Fruit fly (Drosophila melanogaster): ENCODE measurements around the gene ouib.

- TF ChIP-seq ttk (optimal IDR thresholded peaks at IDR 0.05) (no peak), Sin3A (optimal IDR thresholded peaks at IDR 0.05) (no peak), h (optimal IDR thresholded peaks at IDR 0.05) (no peak), psq (optimal IDR thresholded peaks at IDR 0.05) (no peak)
Observed at dm6 chr3R:8718356-8718755, 6.9 kb upstream of the ouib start, which contains the start of gene Cks85A.

Data from Kc167 (cell line).